Fruit fly (Drosophila melanogaster): ENCODE data around the gene ppk8.

The ppk8 gene

DNA sequence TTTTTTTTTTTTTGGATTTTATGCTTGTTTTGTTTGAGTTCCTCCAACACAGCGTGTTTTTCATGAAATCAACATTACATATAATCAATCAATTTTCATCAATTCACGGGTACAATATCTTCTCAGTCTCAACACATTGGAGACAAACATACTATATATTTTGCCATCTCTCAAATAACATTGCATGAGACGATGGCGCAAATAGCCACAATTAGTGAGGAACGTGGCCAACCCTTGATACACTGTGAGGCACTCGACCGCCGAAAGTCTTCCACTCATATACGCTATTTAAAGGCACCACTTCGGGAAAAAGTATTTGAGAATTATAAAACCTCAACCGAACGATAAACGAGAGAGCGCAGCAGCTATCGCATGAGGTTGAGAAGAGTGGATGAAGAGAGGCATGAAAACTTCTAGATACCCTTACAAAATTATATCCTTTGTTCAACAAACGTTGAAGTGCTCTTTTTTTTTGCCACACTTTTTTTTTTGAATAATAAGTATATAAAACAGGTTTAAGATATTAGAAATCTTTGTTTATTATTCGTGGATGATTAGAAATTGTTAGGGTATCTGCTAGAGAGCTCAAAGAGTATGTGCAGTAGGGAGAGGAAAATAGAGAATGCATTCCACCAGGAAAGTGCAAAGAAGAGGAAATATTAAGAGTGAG is 11.6 kb upstream of the ppk8 start (continued):
- TF ChIP-seq Six4 (GFP tag; optimal IDR thresholded peaks at IDR 0.05), result peak; percentile 76
- peak; percentile 76 for TF ChIP-seq Ptx1 (GFP tag; IDR thresholded peaks at IDR 0.05)
- peak; percentile 45 for TF ChIP-seq CG11398 (GFP tag; optimal IDR thresholded peaks at IDR 0.05)
- TF ChIP-seq tx (GFP tag; optimal IDR thresholded peaks at IDR 0.05), result peak; percentile 23
- TF ChIP-seq disco-r (GFP tag; optimal IDR thresholded peaks at IDR 0.05), result peak; percentile 41
- peak; percentile 68 for TF ChIP-seq MTF-1 (GFP tag; optimal IDR thresholded peaks at IDR 0.05; ENCODE audit: borderline replicate concordance)
- TF ChIP-seq CG17568 (GFP tag; optimal IDR thresholded peaks at IDR 0.05), result peak; percentile 74
- TF ChIP-seq CG12219 (GFP tag; optimal IDR thresholded peaks at IDR 0.05), result peak; percentile 84
- no peak for TF ChIP-seq br (optimal IDR thresholded peaks at IDR 0.05)
- TF ChIP-seq CG8290 (GFP tag; optimal IDR thresholded peaks at IDR 0.05), result peak; percentile 50
- peak in 1 of 2 experiments; percentile 2 for TF ChIP-seq CG8290 (tag; optimal IDR thresholded peaks at IDR 0.05)
- peak; percentile 17 for TF ChIP-seq Sry-δ (GFP tag; optimal IDR thresholded peaks at IDR 0.05)
- no peak for TF ChIP-seq B-H2 (GFP tag; optimal IDR thresholded peaks at IDR 0.05)
- TF ChIP-seq cad (GFP tag; optimal IDR thresholded peaks at IDR 0.05), result no peak
- peak; percentile 73 for TF ChIP-seq Optix (GFP tag; IDR thresholded peaks at IDR 0.05)
- TF ChIP-seq H2.0 (GFP tag; IDR thresholded peaks at IDR 0.05), result peak; percentile 85
- no peak for TF ChIP-seq ERR (GFP tag; optimal IDR thresholded peaks at IDR 0.05)
- no peak for TF ChIP-seq ham (GFP tag; IDR thresholded peaks at IDR 0.05)
- no peak for TF ChIP-seq aop (GFP tag; IDR thresholded peaks at IDR 0.05)
- peak; percentile 85 for TF ChIP-seq salm (tag; optimal IDR thresholded peaks at IDR 0.05)
- TF ChIP-seq C15 (GFP tag; IDR thresholded peaks at IDR 0.05), result no peak
- TF ChIP-seq CG9797 (GFP tag; optimal IDR thresholded peaks at IDR 0.05), result no peak
- peak; percentile 86 for TF ChIP-seq ewg (GFP tag; optimal IDR thresholded peaks at IDR 0.05)
- peak; percentile 96 for TF ChIP-seq Bdp1 (GFP tag; optimal IDR thresholded peaks at IDR 0.05)
- peak; percentile 53 for TF ChIP-seq CG12155 (GFP tag; optimal IDR thresholded peaks at IDR 0.05)
- TF ChIP-seq CG10543 (GFP tag; optimal IDR thresholded peaks at IDR 0.05), result no peak
- peak; percentile 86 for TF ChIP-seq zfh1 (GFP tag; IDR thresholded peaks at IDR 0.05)
- peak; percentile 79 for TF ChIP-seq Abd-B (GFP tag; optimal IDR thresholded peaks at IDR 0.05)
- no peak for TF ChIP-seq tll (GFP tag; optimal IDR thresholded peaks at IDR 0.05)
- peak; percentile 97 for TF ChIP-seq Drgx (GFP tag; IDR thresholded peaks at IDR 0.05)
- no peak for TF ChIP-seq Kr (GFP tag; optimal IDR thresholded peaks at IDR 0.05)
- peak; percentile 65; the same call in 1 of the 3 replicates for TF ChIP-seq Mrtf (GFP tag; IDR thresholded peaks at IDR 0.05)
- TF ChIP-seq peb (GFP tag; IDR thresholded peaks at IDR 0.05), result peak; percentile 80
- peak; percentile 47 to 53 for TF ChIP-seq Pdp1 (GFP tag; optimal IDR thresholded peaks at IDR 0.05)
- TF ChIP-seq esg (GFP tag; conservative IDR thresholded peaks at IDR 0.05), result peak; percentile 40; the same call in 1 of the 2 replicates
- peak; percentile 73 for TF ChIP-seq CG10462 (GFP tag; optimal IDR thresholded peaks at IDR 0.05)
- TF ChIP-seq CG4282 (GFP tag; optimal IDR thresholded peaks at IDR 0.05), result no peak
- TF ChIP-seq E2f2 (GFP tag; IDR thresholded peaks at IDR 0.05), result peak; percentile 76
- no peak for TF ChIP-seq CG10565 (GFP tag; optimal IDR thresholded peaks at IDR 0.05)
- TF ChIP-seq E2f1 (GFP tag; IDR thresholded peaks at IDR 0.05), result peak; percentile 57
- peak; percentile 80 for TF ChIP-seq CG12659 (GFP tag; optimal IDR thresholded peaks at IDR 0.05)
- no peak for TF ChIP-seq pan (optimal IDR thresholded peaks at IDR 0.05)
- peak in 1 of 2 experiments; percentile 75 for TF ChIP-seq pan (GFP tag; optimal IDR thresholded peaks at IDR 0.05 in 1 of 2, IDR thresholded peaks at IDR 0.05 in 1 of 2)
- 0 out of 3 replicates have a peak, but pooled peaks have one; percentile 57 for TF ChIP-seq Dbx (GFP tag; IDR thresholded peaks at IDR 0.05)
- TF ChIP-seq Rfx (GFP tag; IDR thresholded peaks at IDR 0.05), result no peak
- peak; percentile 82 for TF ChIP-seq tap (tag; optimal IDR thresholded peaks at IDR 0.05)
- TF ChIP-seq CG34224 (GFP tag; IDR thresholded peaks at IDR 0.05; ENCODE audit: partially characterized antibody), result no peak
- TF ChIP-seq HLH3B (GFP tag; IDR thresholded peaks at IDR 0.05), result peak; percentile 95
- TF ChIP-seq vfl (GFP tag; optimal IDR thresholded peaks at IDR 0.05), result peak; percentile 5
- TF ChIP-seq Oli (tag; optimal IDR thresholded peaks at IDR 0.05), result peak; percentile 92
- TF ChIP-seq Med (GFP tag), result peak; percentile 77
